Worm (Caenorhabditis elegans): ENCODE results near the gene F53F4.1.
A peak's percentile ranks its signal among the peaks of the same experiment; 100 is the strongest.

Gene F53F4.1

DNA sequence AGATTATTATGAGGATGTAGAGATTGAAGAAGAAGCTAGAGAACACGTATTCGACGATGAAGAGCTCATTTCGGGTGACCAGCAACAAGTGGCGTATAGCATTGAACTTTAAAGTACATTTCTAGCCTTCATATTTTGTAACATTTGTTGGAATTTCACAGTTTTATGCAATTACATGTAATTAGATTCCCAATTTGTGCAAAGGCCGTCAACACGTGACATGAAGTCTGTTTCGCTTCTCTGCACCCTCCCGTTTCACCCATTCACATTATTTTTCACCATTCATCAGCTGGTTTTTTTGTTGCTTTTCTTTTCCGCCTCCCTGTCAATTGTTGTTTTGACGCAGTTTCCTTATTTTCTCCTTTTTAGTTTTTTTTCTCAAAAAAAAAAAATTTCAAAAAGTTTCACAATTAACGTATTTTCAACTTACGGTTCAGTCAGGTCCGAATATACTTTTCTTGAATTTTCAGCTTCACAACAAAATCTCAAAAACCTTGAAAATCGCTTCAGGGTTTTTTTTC, 42.6 kb downstream of the F53F4.1 start, which contains the start of gene sde-2:
Gene sde-2, plus strand, starts transcription at position 471 of the 521 bp plus-strand sequence.
- no peak for TF ChIP-seq nhr-12 (tag; optimal IDR thresholded peaks at IDR 0.05)
- TF ChIP-seq nhr-129 (tag; optimal IDR thresholded peaks at IDR 0.05), result peak; percentile 52
- TF ChIP-seq C34F6.9 (tag; optimal IDR thresholded peaks at IDR 0.05), result peak; percentile 72
- peak; percentile 8 for TF ChIP-seq unc-55 (GFP tag; optimal IDR thresholded peaks at IDR 0.05)

DNA sequence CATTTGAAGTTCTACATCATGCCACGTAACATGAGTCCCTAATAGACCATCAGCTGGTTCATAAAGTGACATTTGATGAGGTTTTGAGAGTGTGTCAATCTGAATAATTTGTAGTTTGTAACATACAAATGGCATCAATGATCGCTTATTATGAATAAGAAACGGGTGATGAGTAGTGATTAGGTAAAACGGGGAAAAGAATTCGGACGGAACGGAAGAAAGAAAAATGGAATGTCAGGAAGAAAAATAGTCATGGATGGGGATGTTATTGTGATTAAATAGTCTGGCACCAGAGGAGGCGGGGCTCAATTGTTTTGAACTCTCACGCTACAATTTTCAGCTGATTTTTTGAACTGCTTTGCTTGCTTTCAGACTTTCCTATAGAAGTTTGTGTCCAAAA, 49.6 kb downstream of the F53F4.1 start, which contains the start of gene H37A05.2:
Gene H37A05.2, minus strand, starts transcription at position 101 of the 400 bp plus-strand sequence.
- TF ChIP-seq R02D3.7 (tag; optimal IDR thresholded peaks at IDR 0.05), result no peak
- no peak for TF ChIP-seq skn-1 (tag; optimal IDR thresholded peaks at IDR 0.05)
- no peak for TF ChIP-seq mdl-1 (tag; optimal IDR thresholded peaks at IDR 0.05)
- TF ChIP-seq aly-2 (tag; optimal IDR thresholded peaks at IDR 0.05), result no peak
- no peak for TF ChIP-seq unc-39 (tag; optimal IDR thresholded peaks at IDR 0.05)
- no peak for TF ChIP-seq fos-1 (tag; optimal IDR thresholded peaks at IDR 0.05)
- TF ChIP-seq lsy-2 (tag; optimal IDR thresholded peaks at IDR 0.05), result no peak
- no peak for TF ChIP-seq ZK546.5 (tag; optimal IDR thresholded peaks at IDR 0.05)
- TF ChIP-seq blmp-1 (tag; optimal IDR thresholded peaks at IDR 0.05; ENCODE audit: insufficient read depth), result no peak
- no peak for TF ChIP-seq nhr-10 (tag; optimal IDR thresholded peaks at IDR 0.05)
- TF ChIP-seq gmeb-1 (tag; optimal IDR thresholded peaks at IDR 0.05), result no peak
- no peak for TF ChIP-seq lin-39 (tag; optimal IDR thresholded peaks at IDR 0.05)
- no peak for TF ChIP-seq mab-5 (tag; optimal IDR thresholded peaks at IDR 0.05)
- no peak for TF ChIP-seq dmd-4 (tag; optimal IDR thresholded peaks at IDR 0.05)
- no peak for TF ChIP-seq ztf-4 (tag; optimal IDR thresholded peaks at IDR 0.05)
- TF ChIP-seq nhr-11 (tag; optimal IDR thresholded peaks at IDR 0.05), result no peak
- no peak for TF ChIP-seq snpc-4 (tag; optimal IDR thresholded peaks at IDR 0.05)

All from whole organism, L2 larva.